Worm (Caenorhabditis elegans) whole organism, young adult: ENCODE measurements around the gene mff-1.

Source experiments
- B0019.2 ChIP-seq: fragments of 200-800 bp; sonication (Bioruptor generic); conservative IDR thresholded peaks from 2 replicates; pipeline ENCODE4 v1.3.6; 2022; ENCODE audit warnings: missing genetic modification reagents, missing genetic modification characterization, missing compliant biosample characterization
- C06A6.2 ChIP-seq: fragments of 200-800 bp; sonication (Bioruptor generic); conservative IDR thresholded peaks from 2 replicates; pipeline ENCODE4 v1.3.6; 2022; ENCODE audit warnings: missing genetic modification characterization, missing compliant biosample characterization
- F23B12.7 ChIP-seq: sonication (generic microtip); optimal IDR thresholded peaks from 2 replicates; lab custom pipeline; 2017; ENCODE audit warnings: missing genetic modification characterization, mild to moderate bottlenecking, missing compliant biosample characterization, antibody characterized with exemption, moderate library complexity; ENCODE audit not compliant: insufficient read depth
- F33H1.4 ChIP-seq: fragments of 200-800 bp; sonication (Bioruptor generic); IDR thresholded peaks from 2 replicates; pipeline ENCODE4 v1.3.6; 2022; ENCODE audit warnings: missing genetic modification reagents, missing genetic modification characterization, missing compliant biosample characterization
- F57A8.1 ChIP-seq: fragments of 200-800 bp; sonication (Bioruptor generic); optimal IDR thresholded peaks from 2 replicates; lab custom pipeline; 2018; ENCODE audit warnings: mild to moderate bottlenecking, missing genetic modification characterization, moderate library complexity, missing compliant biosample characterization
- K12H6.12 ChIP-seq: fragments of 200-800 bp; sonication (Bioruptor generic); optimal IDR thresholded peaks from 2 replicates; lab custom pipeline; 2018; ENCODE audit warnings: mild to moderate bottlenecking, missing genetic modification characterization, missing compliant biosample characterization
- aptf-3 ChIP-seq: fragments of 200-800 bp; sonication (Bioruptor generic); IDR thresholded peaks from 2 replicates; pipeline ENCODE4 v1.3.6; 2022; ENCODE audit warnings: missing genetic modification characterization, missing compliant biosample characterization
- bed-1 ChIP-seq: fragments of 200-800 bp; sonication (Bioruptor generic); IDR thresholded peaks from 2 replicates; pipeline ENCODE4 v1.3.6; 2022; ENCODE audit warnings: missing genetic modification reagents, missing genetic modification characterization, missing compliant biosample characterization
- bed-2 ChIP-seq: fragments of 200-800 bp; sonication (Bioruptor generic); IDR thresholded peaks from 2 replicates; pipeline ENCODE4 v1.3.6; 2022; ENCODE audit warnings: missing genetic modification reagents, missing genetic modification characterization, missing compliant biosample characterization
- ceh-79 ChIP-seq: sonication (generic microtip); optimal IDR thresholded peaks from 2 replicates; lab custom pipeline; 2017; ENCODE audit warnings: mild to moderate bottlenecking, missing genetic modification characterization, missing compliant biosample characterization
- die-1 ChIP-seq: sonication (generic microtip); optimal IDR thresholded peaks from 2 replicates; lab custom pipeline; 2016; ENCODE audit warnings: missing genotype, mild to moderate bottlenecking, missing genetic modification characterization, missing compliant biosample characterization
- dox-1 ChIP-seq: fragments of 200-800 bp; sonication (Bioruptor generic); IDR thresholded peaks from 2 replicates; pipeline ENCODE4 v1.3.6; 2022; ENCODE audit warnings: missing genetic modification reagents, missing genetic modification characterization, missing compliant biosample characterization
- efl-1 ChIP-seq: fragments of 150-350 bp; optimal IDR thresholded peaks from 2 replicates; lab custom pipeline; 2014; ENCODE audit warnings: missing biosample characterization, missing genetic modification reagents, missing genetic modification characterization
- hlh-12 ChIP-seq: sonication (generic microtip); optimal IDR thresholded peaks from 2 replicates; lab custom pipeline; 2016; ENCODE audit warnings: missing genetic modification characterization, missing compliant biosample characterization
- hlh-26 ChIP-seq: fragments of 200-800 bp; sonication (Bioruptor generic); conservative IDR thresholded peaks from 2 replicates; pipeline ENCODE4 v1.3.6; 2022; ENCODE audit warnings: missing genetic modification reagents, missing genetic modification characterization, missing compliant biosample characterization
- hmg-20 ChIP-seq: fragments of 200-800 bp; sonication (Bioruptor generic); IDR thresholded peaks from 2 replicates; pipeline ENCODE4 v1.3.6; 2022; ENCODE audit warnings: missing genetic modification reagents, missing genetic modification characterization, missing compliant biosample characterization
- let-526 ChIP-seq: fragments of 200-800 bp; sonication (Bioruptor generic); IDR thresholded peaks from 2 replicates; pipeline ENCODE4 v1.3.6; 2022; ENCODE audit warnings: missing genetic modification reagents, missing genetic modification characterization, missing compliant biosample characterization
- let-607 ChIP-seq, 2 experiments: fragments of 200-800 bp in 1 of 2; sonication (Bioruptor generic) in 1 of 2; sonication (generic microtip) in 1 of 2; optimal IDR thresholded peaks; 2 replicates each; lab custom pipeline; 2016 to 2018; ENCODE audit warnings: mild to moderate bottlenecking in 2 of 2, missing compliant biosample characterization in 2 of 2, missing genetic modification characterization in 2 of 2, moderate library complexity in 2 of 2, missing genotype in 1 of 2
- madf-6 ChIP-seq: fragments of 200-800 bp; sonication (Bioruptor generic); IDR thresholded peaks from 2 replicates; pipeline ENCODE4 v1.3.6; 2022; ENCODE audit warnings: missing genetic modification reagents, missing genetic modification characterization, missing compliant biosample characterization
- mes-4 ChIP-seq: sonication (generic microtip); optimal IDR thresholded peaks from 2 replicates; lab custom pipeline; 2016; ENCODE audit warnings: missing genotype, missing genetic modification characterization, missing compliant biosample characterization
- nfya-2 ChIP-seq: fragments of 200-800 bp; sonication (Bioruptor generic); IDR thresholded peaks from 2 replicates; pipeline ENCODE4 v1.3.6; 2022; ENCODE audit warnings: missing genetic modification reagents, missing genetic modification characterization, missing compliant biosample characterization
- nhr-179 ChIP-seq: sonication (generic microtip); optimal IDR thresholded peaks from 2 replicates; lab custom pipeline; 2016; ENCODE audit warnings: mild to moderate bottlenecking, missing genetic modification characterization, missing compliant biosample characterization
- nhr-80 ChIP-seq: sonication (generic microtip); optimal IDR thresholded peaks from 2 replicates; lab custom pipeline; 2016; ENCODE audit warnings: missing genetic modification characterization, missing compliant biosample characterization
- pha-4 ChIP-seq: fragments of 150-350 bp; sonication (generic microtip); optimal IDR thresholded peaks from 2 replicates; lab custom pipeline; 2014; ENCODE audit warnings: missing biosample characterization, missing genetic modification reagents, missing genetic modification characterization
- rcor-1 ChIP-seq: fragments of 200-800 bp; sonication (Bioruptor generic); IDR thresholded peaks from 2 replicates; pipeline ENCODE4 v1.3.6; 2022; ENCODE audit warnings: missing genetic modification reagents, missing genetic modification characterization, missing compliant biosample characterization
- repo-1 ChIP-seq: sonication (generic microtip); optimal IDR thresholded peaks from 2 replicates; lab custom pipeline; 2017; ENCODE audit warnings: mild to moderate bottlenecking, missing genetic modification characterization, missing compliant biosample characterization
- rpc-1 ChIP-seq, 2 experiments: fragments of 150-350 bp in 1 of 2; sonication (generic microtip) in 1 of 2; optimal IDR thresholded peaks; 2 replicates each; lab custom pipeline; 2014 to 2018; ENCODE audit warnings: missing biosample characterization in 1 of 2, missing genetic modification characterization in 1 of 2, missing genetic modification reagents in 1 of 2, missing genotype in 1 of 2
- sea-2 ChIP-seq: fragments of 200-800 bp; sonication (Bioruptor generic); IDR thresholded peaks from 2 replicates; pipeline ENCODE4 v1.3.6; 2022; ENCODE audit warnings: missing genetic modification characterization, missing compliant biosample characterization
- snpc-4 ChIP-seq, 5 experiments: fragments of 150-350 bp in 1 of 5; sonication (generic microtip) in 4 of 5; optimal IDR thresholded peaks; 2 replicates each; lab custom pipeline; 2014 to 2018; ENCODE audit warnings: missing genetic modification characterization in 5 of 5, missing biosample characterization in 3 of 5, antibody characterized with exemption in 2 of 5, mild to moderate bottlenecking in 2 of 5, missing compliant biosample characterization in 2 of 5, missing genotype in 2 of 5, moderate library complexity in 2 of 5, missing genetic modification reagents in 1 of 5
- tlf-1 ChIP-seq: fragments of 200-800 bp; sonication (Bioruptor generic); optimal IDR thresholded peaks from 2 replicates; lab custom pipeline; 2018; ENCODE audit warnings: mild to moderate bottlenecking, missing genetic modification characterization, missing compliant biosample characterization
- unc-62 ChIP-seq: fragments of 150-350 bp; optimal IDR thresholded peaks from 2 replicates; lab custom pipeline; 2014; ENCODE audit warnings: missing biosample characterization, missing genetic modification reagents, missing genetic modification characterization
- zfh-2 ChIP-seq: fragments of 200-800 bp; sonication (Bioruptor generic); conservative IDR thresholded peaks from 2 replicates; pipeline ENCODE4 v1.3.6; 2022; ENCODE audit warnings: missing genetic modification reagents, missing genetic modification characterization, missing compliant biosample characterization
- ztf-28 ChIP-seq: fragments of 200-800 bp; sonication (Bioruptor generic); IDR thresholded peaks from 2 replicates; pipeline ENCODE4 v1.3.6; 2022; ENCODE audit warnings: missing genetic modification reagents, missing genetic modification characterization, missing compliant biosample characterization
- ztf-3 ChIP-seq: fragments of 200-800 bp; sonication (Bioruptor generic); optimal IDR thresholded peaks from 2 replicates; lab custom pipeline; 2018; ENCODE audit warnings: mild to moderate bottlenecking, missing genetic modification characterization, missing compliant biosample characterization

mff-1 gene

DNA sequence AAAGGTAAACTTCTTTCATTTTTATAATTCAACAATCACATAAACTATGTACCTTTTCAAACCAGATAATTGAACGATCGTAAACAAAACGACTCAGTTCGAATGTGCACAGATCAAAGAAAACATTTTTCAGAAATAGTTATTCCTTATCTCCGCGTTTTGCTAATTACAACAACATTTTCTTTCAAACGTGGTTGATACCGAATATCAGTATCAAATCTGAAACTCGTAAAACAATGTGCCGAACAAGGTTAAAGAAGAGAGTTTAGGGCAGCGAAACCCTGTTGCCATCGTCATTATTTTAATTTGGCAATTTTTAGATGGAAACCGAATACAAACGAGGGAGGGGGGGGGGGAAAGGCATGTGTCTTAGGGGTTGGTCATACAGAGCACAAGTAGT lies 5.6 kb downstream of the mff-1 start, which contains the start of gene scav-4:
TSS of gene scav-4 (plus strand) at position 383 of the 400 bp plus-strand sequence.
- TF ChIP-seq bed-1 (GFP tag; lab: Robert Waterston, UW) (no peak), dox-1 (GFP tag; lab: Robert Waterston, UW) (0 out of 2 replicates have a peak, but pooled peaks have one; percentile 30), F33H1.4 (no peak), hlh-12 (no peak), hmg-20 (no peak), bed-2 (GFP tag; lab: Robert Waterston, UW) (no peak), C06A6.2 (GFP tag; lab: Robert Waterston, UW) (no peak), mes-4 (tag; lab: Kevin White, UChicago) (no peak), unc-62 (GFP tag; lab: Kevin White, UChicago) (no peak), F23B12.7 (tag; lab: Kevin White, UChicago) (no peak), K12H6.12 (tag; lab: Kevin White, UChicago) (no peak), madf-6 (GFP tag; lab: Robert Waterston, UW) (no peak), F57A8.1 (no peak), rpc-1 (optimal IDR thresholded peaks at IDR 0.05; lab: Kevin White, UChicago) (no peak), rpc-1 (tag; optimal IDR thresholded peaks at IDR 0.05; lab: Kevin White, UChicago) (no peak), sea-2 (GFP tag; lab: Robert Waterston, UW) (no peak), snpc-4 (GFP tag; optimal IDR thresholded peaks at IDR 0.05; lab: Kevin White, UChicago) (no peak), snpc-4 (tag; optimal IDR thresholded peaks at IDR 0.05; lab: Kevin White, UChicago) (no peak), ztf-3 (GFP tag; lab: Kevin White, UChicago) (no peak), nfya-2 (GFP tag; lab: Robert Waterston, UW) (no peak), pha-4 (tag; lab: Kevin White, UChicago) (no peak), let-607 (tag; optimal IDR thresholded peaks at IDR 0.05; lab: Kevin White, UChicago) (peak in 1 of 2 experiments; percentile 28), nhr-80 (tag; lab: Kevin White, UChicago) (peak; percentile 35), tlf-1 (GFP tag; lab: Kevin White, UChicago) (no peak)

DNA sequence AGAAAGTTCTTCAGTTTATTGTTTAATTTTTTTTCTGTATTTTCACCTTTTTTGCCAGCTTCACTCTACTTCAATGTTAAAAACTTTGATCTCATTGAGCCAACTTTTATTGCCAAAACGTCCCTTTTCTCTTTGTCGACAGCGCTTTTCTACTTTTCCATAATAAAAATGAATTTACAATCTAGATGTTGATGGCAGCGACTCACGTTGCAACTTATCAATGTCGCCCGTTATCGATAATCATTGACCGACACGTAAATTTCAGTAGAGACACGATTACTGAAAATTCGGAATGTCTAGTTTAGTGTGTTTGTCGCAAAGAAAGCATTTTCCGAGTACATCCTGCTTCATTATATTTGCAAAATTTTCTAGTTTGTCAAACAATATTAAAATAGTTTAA lies 7.3 kb downstream of the mff-1 start:
- TF ChIP-seq efl-1 (GFP tag; lab: Kevin White, UChicago) (no peak), hlh-26 (no peak), ceh-79 (tag; lab: Kevin White, UChicago) (no peak), B0019.2 (GFP tag; lab: Robert Waterston, UW) (no peak), nhr-80 (tag; lab: Kevin White, UChicago) (peak; percentile 25)

DNA sequence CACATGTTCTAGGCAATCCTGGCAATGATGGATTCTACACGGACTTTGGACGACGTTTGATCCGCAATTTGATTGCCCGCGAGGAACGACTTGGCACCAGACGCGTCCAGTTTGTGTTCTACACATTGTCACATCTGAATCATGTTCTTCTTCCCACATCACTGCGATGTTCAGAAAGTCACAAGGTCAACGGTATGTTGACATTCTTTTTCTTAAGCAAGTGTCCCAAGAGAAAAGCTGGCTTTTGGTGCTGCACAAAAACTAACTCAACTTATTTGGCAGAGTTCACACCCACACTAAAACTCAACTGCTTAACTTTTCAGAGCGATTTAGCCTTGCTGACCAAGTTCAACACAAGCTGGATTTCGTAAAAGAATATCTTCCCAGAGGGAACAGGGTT lies 8.4 kb downstream of the mff-1 start:
- TF ChIP-seq die-1 (tag; lab: Kevin White, UChicago), result no peak
- 0 out of 2 replicates have a peak, but pooled peaks have one; percentile 25 for TF ChIP-seq aptf-3 (GFP tag; lab: Robert Waterston, UW)

DNA sequence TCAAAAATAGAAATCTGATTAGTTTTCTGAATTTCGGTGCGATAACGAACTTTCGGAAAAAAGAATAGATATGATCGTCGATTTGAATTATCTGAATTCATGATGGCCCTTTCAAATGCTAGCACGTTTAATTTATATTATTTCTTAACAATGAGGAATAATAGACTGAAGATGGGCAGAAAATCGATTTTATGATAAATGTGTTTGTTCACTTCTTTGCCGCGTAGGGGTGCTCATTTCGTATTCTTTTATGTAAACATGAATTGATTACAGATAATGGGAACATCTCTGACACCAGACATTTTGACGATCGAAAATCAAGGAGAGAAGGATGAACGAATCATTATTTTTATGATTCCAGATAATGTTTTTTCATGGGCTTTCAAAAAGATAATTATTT lies 9.6 kb downstream of the mff-1 start, which contains the start of gene F11C1.9:
TSS of gene F11C1.9 (minus strand) at position 101 of the 400 bp plus-strand sequence.
- TF ChIP-seq zfh-2 (GFP tag; lab: Robert Waterston, UW) (no peak), rcor-1 (GFP tag; lab: Robert Waterston, UW) (no peak), ztf-28 (GFP tag; lab: Robert Waterston, UW) (no peak)

DNA sequence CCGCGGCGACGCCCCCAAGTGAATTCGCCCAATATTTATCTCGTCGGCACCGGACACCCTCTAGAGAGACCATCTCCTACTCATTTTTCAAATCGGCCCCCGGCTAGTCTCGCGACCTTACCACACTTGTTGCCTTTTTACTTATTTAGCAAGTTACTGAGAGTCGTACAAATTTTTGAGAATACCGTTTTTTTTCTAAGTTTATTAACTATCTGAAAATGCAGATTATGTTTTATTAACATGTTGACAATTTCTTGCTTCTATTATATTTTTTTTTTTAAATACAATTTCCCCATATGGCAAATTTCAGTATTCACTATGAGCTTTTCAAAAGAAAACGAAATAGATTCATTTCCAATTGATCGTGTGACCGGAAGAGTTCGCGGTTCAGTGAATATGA lies 10.2 kb downstream of the mff-1 start, which contains the start of the genes F11C1.4 and F11C1.10:
TSS of gene F11C1.4 (plus strand) at position 301 of the 400 bp plus-strand sequence.
TSS of gene F11C1.10 (plus strand) at position 309 of the 400 bp plus-strand sequence.
- no peak for TF ChIP-seq let-526
- no peak for TF ChIP-seq nhr-179
- TF ChIP-seq repo-1, result no peak
- TF ChIP-seq ztf-28 (GFP tag; lab: Robert Waterston, UW), result no peak
